Worm (Caenorhabditis elegans) whole organism, L1 larva: ENCODE data around the gene nhr-119.

ENCODE experiments used
- fos-1 ChIP-seq: fragments of 150-350 bp; optimal IDR thresholded peaks from 2 replicates; lab custom pipeline; 2014; ENCODE audit warnings: missing biosample characterization, missing genetic modification characterization
- nhr-76 ChIP-seq: sonication (generic microtip); optimal IDR thresholded peaks from 2 replicates; lab custom pipeline; 2017; ENCODE audit warnings: missing biosample characterization, missing genetic modification characterization
- unc-130 ChIP-seq: fragments of 150-350 bp; optimal IDR thresholded peaks from 2 replicates; lab custom pipeline; 2017; ENCODE audit warnings: missing biosample characterization, missing genetic modification characterization, inconsistent platforms
- xbp-1 ChIP-seq: sonication (generic microtip); optimal IDR thresholded peaks from 2 replicates; lab custom pipeline; 2016; ENCODE audit warnings: missing genetic modification characterization, missing compliant biosample characterization
- zag-1 ChIP-seq: fragments of 150-350 bp; optimal IDR thresholded peaks from 2 replicates; lab custom pipeline; 2014; ENCODE audit warnings: missing biosample characterization, missing genetic modification characterization
- ztf-4 ChIP-seq: fragments of 150-350 bp; optimal IDR thresholded peaks from 2 replicates; lab custom pipeline; 2014; ENCODE audit warnings: missing biosample characterization, missing genetic modification characterization

ce11 chrII:2802804-2803586, 2.6 kb upstream of the nhr-119 start:
- TF ChIP-seq fos-1 (tag; lab: Kevin White, UChicago) = no peak
- TF ChIP-seq unc-130 (tag; lab: Kevin White, UChicago) = no peak
- no peak for TF ChIP-seq xbp-1 (tag; lab: Kevin White, UChicago)
- no peak for TF ChIP-seq zag-1 (tag; lab: Kevin White, UChicago)
- TF ChIP-seq nhr-76 (tag; lab: Kevin White, UChicago) = no peak
- TF ChIP-seq ztf-4 (tag; lab: Kevin White, UChicago) = no peak
